Worm (Caenorhabditis elegans) whole organism, L3 larva: ENCODE results near the gene sre-44.

ENCODE experiments used
- ama-1 ChIP-seq: fragments of 150-350 bp; optimal IDR thresholded peaks from 2 replicates; lab custom pipeline; 2018
- ceh-16 ChIP-seq: sonication (generic microtip); optimal IDR thresholded peaks from 2 replicates; lab custom pipeline; 2017; ENCODE audit warnings: missing biosample characterization, missing genetic modification characterization
- ceh-9 ChIP-seq: sonication (generic microtip); optimal IDR thresholded peaks from 2 replicates; lab custom pipeline; 2018; ENCODE audit warnings: missing biosample characterization, missing genetic modification characterization
- fkh-10 ChIP-seq: sonication (generic microtip); optimal IDR thresholded peaks from 2 replicates; lab custom pipeline; 2017; ENCODE audit warnings: missing biosample characterization, missing genetic modification reagents, missing genetic modification characterization
- nhr-11 ChIP-seq: fragments of 150-350 bp; optimal IDR thresholded peaks from 2 replicates; lab custom pipeline; 2014; ENCODE audit warnings: missing biosample characterization, missing genetic modification characterization
- nhr-23 ChIP-seq: fragments of 150-350 bp; optimal IDR thresholded peaks from 2 replicates; lab custom pipeline; 2014; ENCODE audit warnings: missing biosample characterization, missing genetic modification reagents, missing genetic modification characterization
- nhr-76 ChIP-seq: fragments of 150-350 bp; sonication (generic microtip); optimal IDR thresholded peaks from 5 replicates; lab custom pipeline; 2014; ENCODE audit warnings: missing biosample characterization, missing genetic modification characterization

DNA sequence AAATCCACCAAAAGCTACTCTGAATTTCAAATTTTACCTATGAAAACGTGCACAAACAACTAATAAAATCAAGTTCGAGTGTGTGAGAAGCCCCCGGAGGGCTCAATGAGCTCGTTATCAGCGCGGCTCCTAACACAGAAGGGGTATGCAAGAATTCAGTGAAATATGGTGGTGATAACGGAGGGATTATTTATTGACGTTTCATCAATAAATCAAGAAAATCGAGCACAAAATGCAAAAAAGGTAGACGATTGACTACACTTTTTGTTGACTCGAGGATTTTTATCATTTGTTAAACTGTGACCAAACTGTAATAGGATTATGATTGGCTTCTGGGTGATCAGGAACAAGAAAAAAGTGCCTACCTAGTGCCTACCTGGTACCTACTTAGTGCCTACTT is 8.0 kb downstream of the sre-44 start, which contains the start of gene zip-3:
- TF ChIP-seq fkh-10 (no peak), nhr-76 (tag; lab: Kevin White, UChicago) (no peak), ceh-9 (tag; lab: Kevin White, UChicago) (no peak), ceh-16 (no peak), ama-1 (lab: Kevin White, UChicago) (no peak), nhr-11 (tag; lab: Kevin White, UChicago) (no peak), nhr-23 (no peak)
